Fruit fly (Drosophila melanogaster) whole organism, embryonic: ENCODE measurements around the gene dah.
A peak's percentile ranks its signal among the peaks of the same experiment; 100 is the strongest.

ENCODE experiments used
- Abd-B ChIP-seq: fragments of 200-800 bp; sonication (Bioruptor generic); optimal IDR thresholded peaks from 2 replicates; lab custom pipeline; 2018; ENCODE audit warnings: missing biosample characterization, mild to moderate bottlenecking, missing genetic modification characterization, moderate library complexity
- Blimp-1 ChIP-seq: fragments of 200-800 bp; sonication (Bioruptor generic); optimal IDR thresholded peaks from 3 replicates; lab custom pipeline; 2018; ENCODE audit warnings: missing biosample characterization, missing genetic modification characterization, mild to moderate bottlenecking, moderate library complexity, missing genetic modification reagents
- CG10147 ChIP-seq: fragments of 200-800 bp; sonication (Bioruptor generic); optimal IDR thresholded peaks from 2 replicates; lab custom pipeline; 2019; ENCODE audit warnings: missing biosample characterization, mild to moderate bottlenecking, missing genetic modification characterization, moderate library complexity
- CG10366 ChIP-seq: fragments of 200-800 bp; sonication (Bioruptor generic); IDR thresholded peaks from 2 replicates; pipeline ENCODE4 v1.3.6; 2022; ENCODE audit warnings: missing biosample characterization, missing genetic modification characterization
- CG11695 ChIP-seq: fragments of 200-800 bp; sonication (Bioruptor generic); IDR thresholded peaks from 3 replicates; pipeline ENCODE4 v1.3.6; 2022; ENCODE audit warnings: missing biosample characterization, missing genetic modification characterization
- CG12391 ChIP-seq: fragments of 200-800 bp; sonication (Bioruptor generic); optimal IDR thresholded peaks from 3 replicates; lab custom pipeline; 2018; ENCODE audit warnings: missing biosample characterization, mild to moderate bottlenecking, missing genetic modification characterization, moderate library complexity
- CG13424 ChIP-seq: fragments of 200-800 bp; sonication (Bioruptor generic); optimal IDR thresholded peaks from 2 replicates; lab custom pipeline; 2019; ENCODE audit warnings: missing biosample characterization, mild to moderate bottlenecking, missing genetic modification characterization, moderate library complexity
- CG14014 ChIP-seq: fragments of 200-800 bp; sonication (Bioruptor generic); IDR thresholded peaks from 2 replicates; pipeline ENCODE4 v1.3.6; 2022; ENCODE audit warnings: missing biosample characterization, missing genetic modification characterization
- CG14441 ChIP-seq: fragments of 200-800 bp; sonication (Bioruptor generic); IDR thresholded peaks from 2 replicates; pipeline ENCODE4 v1.3.6; 2022; ENCODE audit warnings: missing biosample characterization, missing genetic modification characterization
- CG17359 ChIP-seq: fragments of 200-800 bp; sonication (Bioruptor generic); optimal IDR thresholded peaks from 3 replicates; lab custom pipeline; 2018; ENCODE audit warnings: missing biosample characterization, mild to moderate bottlenecking, missing genetic modification characterization, moderate library complexity
- CG2202 ChIP-seq: fragments of 200-800 bp; sonication (Bioruptor generic); optimal IDR thresholded peaks from 2 replicates; lab custom pipeline; 2018; ENCODE audit warnings: missing biosample characterization, mild to moderate bottlenecking, missing genetic modification characterization
- CG3065 ChIP-seq: fragments of 200-800 bp; sonication (Bioruptor generic); optimal IDR thresholded peaks from 2 replicates; lab custom pipeline; 2016; ENCODE audit warnings: missing biosample characterization, missing genetic modification characterization
- CG3163 ChIP-seq: fragments of 200-800 bp; sonication (Bioruptor generic); optimal IDR thresholded peaks from 3 replicates; lab custom pipeline; 2016; ENCODE audit warnings: missing biosample characterization, missing genetic modification characterization
- CG32772 ChIP-seq: fragments of 200-800 bp; sonication (Bioruptor generic); IDR thresholded peaks from 2 replicates; pipeline ENCODE4 v1.3.6; 2022; ENCODE audit warnings: missing biosample characterization, missing genetic modification characterization
- CG5180 ChIP-seq: fragments of 200-800 bp; sonication (Bioruptor generic); optimal IDR thresholded peaks from 3 replicates; lab custom pipeline; 2017; ENCODE audit warnings: missing biosample characterization, missing genetic modification characterization, mild to moderate bottlenecking, moderate library complexity, missing genetic modification reagents
- CG7357 ChIP-seq: fragments of 200-800 bp; sonication (Bioruptor generic); IDR thresholded peaks from 3 replicates; pipeline ENCODE4 v1.3.6; 2022; ENCODE audit warnings: missing biosample characterization, missing genetic modification characterization
- CG9817 ChIP-seq: fragments of 200-800 bp; sonication (Bioruptor generic); optimal IDR thresholded peaks from 2 replicates; lab custom pipeline; 2018; ENCODE audit warnings: missing biosample characterization, mild to moderate bottlenecking, missing genetic modification characterization, moderate library complexity
- D ChIP-seq, 2 experiments: fragments of 200-800 bp in 1 of 2; fragments of >200 bp in 1 of 2; sonication (Bioruptor generic) in 1 of 2; optimal IDR thresholded peaks; 2 replicates in 1 of 2; 3 replicates in 1 of 2; lab custom pipeline; 2017; ENCODE audit warnings: mild to moderate bottlenecking in 1 of 2, missing biosample characterization in 1 of 2, missing genetic modification characterization in 1 of 2, missing genetic modification reagents in 1 of 2
- Drgx ChIP-seq: fragments of 200-800 bp; sonication (Bioruptor generic); IDR thresholded peaks from 2 replicates; pipeline ENCODE4 v1.3.6; 2022; ENCODE audit warnings: missing biosample characterization, missing genetic modification characterization
- Hey ChIP-seq: fragments of 200-800 bp; sonication (Bioruptor generic); optimal IDR thresholded peaks from 3 replicates; lab custom pipeline; 2018; ENCODE audit warnings: missing biosample characterization, mild to moderate bottlenecking, missing genetic modification characterization
- Oli ChIP-seq: fragments of 200-800 bp; sonication (Bioruptor generic); optimal IDR thresholded peaks from 2 replicates; lab custom pipeline; 2018; ENCODE audit warnings: missing biosample characterization, mild to moderate bottlenecking, missing genetic modification characterization, moderate library complexity
- PHDP ChIP-seq: fragments of 200-800 bp; sonication (Bioruptor generic); optimal IDR thresholded peaks from 3 replicates; lab custom pipeline; 2018; ENCODE audit warnings: missing biosample characterization, mild to moderate bottlenecking, missing genetic modification characterization, moderate library complexity
- Ptx1 ChIP-seq: fragments of 200-800 bp; sonication (Bioruptor generic); IDR thresholded peaks from 2 replicates; pipeline ENCODE4 v1.3.6; 2022; ENCODE audit warnings: missing biosample characterization, missing genetic modification characterization
- Sin3A ChIP-seq: fragments of >200 bp; optimal IDR thresholded peaks from 2 replicates; lab custom pipeline; 2018
- Sox102F ChIP-seq: fragments of 200-800 bp; sonication (Bioruptor generic); optimal IDR thresholded peaks from 2 replicates; lab custom pipeline; 2018; ENCODE audit warnings: missing biosample characterization, mild to moderate bottlenecking, missing genetic modification characterization, moderate library complexity
- Sry-δ ChIP-seq: fragments of 200-800 bp; sonication (Bioruptor generic); optimal IDR thresholded peaks from 2 replicates; lab custom pipeline; 2016; ENCODE audit warnings: missing biosample characterization, missing genetic modification characterization
- Ssrp ChIP-seq: fragments of 200-800 bp; sonication (Bioruptor generic); optimal IDR thresholded peaks from 2 replicates; lab custom pipeline; 2018; ENCODE audit warnings: missing biosample characterization, mild to moderate bottlenecking, missing genetic modification characterization, moderate library complexity
- Stat92E ChIP-seq, 3 experiments: fragments of >200 bp in 2 of 3; fragments of 200-800 bp in 1 of 3; sonication (Bioruptor generic) in 1 of 3; optimal IDR thresholded peaks; 2 replicates each; lab custom pipeline; 2017 to 2019; ENCODE audit warnings: missing biosample characterization in 3 of 3, missing genetic modification characterization in 3 of 3, mild to moderate bottlenecking in 1 of 3, moderate library complexity in 1 of 3
- Trl ChIP-seq, 3 experiments: fragments of >200 bp in 2 of 3; fragments of 200-800 bp in 1 of 3; sonication (Bioruptor generic) in 1 of 3; optimal IDR thresholded peaks; 2 replicates in 1 of 3; 3 replicates in 2 of 3; lab custom pipeline; 2016 to 2017; ENCODE audit warnings: missing biosample characterization in 1 of 3, missing genetic modification characterization in 1 of 3
- Xbp1 ChIP-seq: fragments of 200-800 bp; sonication (Bioruptor generic); optimal IDR thresholded peaks from 3 replicates; lab custom pipeline; 2016; ENCODE audit warnings: missing biosample characterization, mild to moderate bottlenecking, missing genetic modification characterization
- bsh ChIP-seq, 2 experiments: fragments of 200-800 bp; sonication (Bioruptor generic); optimal IDR thresholded peaks; 2 replicates each; lab custom pipeline; 2017 to 2018; ENCODE audit warnings: mild to moderate bottlenecking in 2 of 2, missing biosample characterization in 2 of 2, missing genetic modification characterization in 2 of 2, moderate library complexity in 1 of 2
- dmrt99B ChIP-seq: fragments of 200-800 bp; sonication (Bioruptor generic); optimal IDR thresholded peaks from 2 replicates; lab custom pipeline; 2018; ENCODE audit warnings: missing biosample characterization, mild to moderate bottlenecking, missing genetic modification characterization, moderate library complexity
- dysf ChIP-seq: fragments of 200-800 bp; sonication (Bioruptor generic); IDR thresholded peaks from 3 replicates; pipeline ENCODE4 v1.3.6; 2022; ENCODE audit warnings: missing biosample characterization, missing genetic modification characterization
- hb ChIP-seq: fragments of 200-800 bp; sonication (Bioruptor generic); IDR thresholded peaks from 3 replicates; pipeline ENCODE4 v1.3.6; 2022; ENCODE audit warnings: missing biosample characterization, missing genetic modification characterization; ENCODE audit not compliant: partially characterized antibody
- lmd ChIP-seq: fragments of 200-800 bp; sonication (Bioruptor generic); IDR thresholded peaks from 2 replicates; pipeline ENCODE4 v1.3.6; 2022; ENCODE audit warnings: missing biosample characterization, missing genetic modification characterization
- tgo ChIP-seq: fragments of 200-800 bp; sonication (Bioruptor generic); IDR thresholded peaks from 3 replicates; pipeline ENCODE4 v1.3.6; 2022; ENCODE audit warnings: missing biosample characterization, missing genetic modification characterization
- unc-4 ChIP-seq: fragments of 200-800 bp; sonication (Bioruptor generic); IDR thresholded peaks from 2 replicates; pipeline ENCODE4 v1.3.6; 2022; ENCODE audit warnings: missing biosample characterization, missing genetic modification characterization; ENCODE audit not compliant: partially characterized antibody
- usp ChIP-seq: fragments of >200 bp; optimal IDR thresholded peaks from 2 replicates; lab custom pipeline; 2017; ENCODE audit warnings: missing biosample characterization, missing genetic modification characterization
- wor ChIP-seq: fragments of 200-800 bp; sonication (Bioruptor generic); IDR thresholded peaks from 2 replicates; pipeline ENCODE4 v1.3.6; 2022; ENCODE audit warnings: missing biosample characterization, missing genetic modification characterization

The dah gene

dm6 chrX:15312074-15312881, 15.9 kb upstream of the dah start (continued):
- TF ChIP-seq tgo (GFP tag; lab: Robert Waterston, UW): peak; percentile 41; the same call in 1 of the 3 replicates
- TF ChIP-seq D (optimal IDR thresholded peaks at IDR 0.05; lab: Kevin White, UChicago): no peak
- TF ChIP-seq D (GFP tag; optimal IDR thresholded peaks at IDR 0.05; lab: Kevin White, UChicago): peak; percentile 18
- TF ChIP-seq CG32772: peak; percentile 43; the same call in 1 of the 2 replicates
- peak; percentile 12 for TF ChIP-seq CG9817 (tag; lab: Kevin White, UChicago)
- TF ChIP-seq bsh (GFP tag; optimal IDR thresholded peaks at IDR 0.05; lab: Kevin White, UChicago): peak in 1 of 2 experiments; percentile 16
- peak; percentile 38; the same call in 1 of the 2 replicates for TF ChIP-seq wor
- TF ChIP-seq Xbp1 (GFP tag; lab: Kevin White, UChicago): peak; percentile 46
- TF ChIP-seq Ptx1 (GFP tag; lab: Robert Waterston, UW): 0 out of 2 replicates have a peak, but pooled peaks have one; percentile 19
- TF ChIP-seq CG2202 (tag; lab: Kevin White, UChicago): no peak
- 0 out of 3 replicates have a peak, but pooled peaks have one; percentile 21 for TF ChIP-seq dysf (GFP tag; lab: Robert Waterston, UW)
- TF ChIP-seq CG7357: no peak
- TF ChIP-seq CG5180 (GFP tag; lab: Kevin White, UChicago): peak; percentile 10
- TF ChIP-seq CG3065 (GFP tag; lab: Kevin White, UChicago): no peak
- peak; percentile 29 for TF ChIP-seq CG12391 (tag; lab: Kevin White, UChicago)
- 0 out of 2 replicates have a peak, but pooled peaks have one; percentile 19 for TF ChIP-seq CG14014 (GFP tag; lab: Robert Waterston, UW)
- TF ChIP-seq dmrt99B (tag; lab: Kevin White, UChicago): peak; percentile 68
- peak in 1 of 2 experiments; percentile 6 for TF ChIP-seq Trl (optimal IDR thresholded peaks at IDR 0.05; lab: Kevin White, UChicago)
- no peak for TF ChIP-seq Trl (GFP tag; optimal IDR thresholded peaks at IDR 0.05; lab: Kevin White, UChicago)
- TF ChIP-seq CG13424 (tag; lab: Kevin White, UChicago): peak; percentile 31
- TF ChIP-seq PHDP (tag; lab: Kevin White, UChicago): peak; percentile 5
- TF ChIP-seq usp (GFP tag; lab: Kevin White, UChicago): no peak
- TF ChIP-seq Sox102F: peak; percentile 53
- peak in 1 of 3 experiments; percentile 42 for TF ChIP-seq Stat92E (GFP tag; optimal IDR thresholded peaks at IDR 0.05; lab: Kevin White, UChicago)
- peak; percentile 14; the same call in 1 of the 2 replicates for TF ChIP-seq CG10366
- no peak for TF ChIP-seq hb (GFP tag; lab: Robert Waterston, UW)
- TF ChIP-seq Abd-B (GFP tag; lab: Kevin White, UChicago): peak; percentile 18
- peak; percentile 10 for TF ChIP-seq CG10147 (GFP tag; lab: Kevin White, UChicago)
- TF ChIP-seq Sry-δ (GFP tag; lab: Kevin White, UChicago): no peak
- TF ChIP-seq Ssrp (tag; lab: Kevin White, UChicago): peak; percentile 38
- TF ChIP-seq Blimp-1: peak; percentile 3
- TF ChIP-seq CG11695 (GFP tag; lab: Robert Waterston, UW): 0 out of 3 replicates have a peak, but pooled peaks have one; percentile 26
- TF ChIP-seq Drgx: peak; percentile 38
- TF ChIP-seq Hey (tag; lab: Kevin White, UChicago): no peak
- TF ChIP-seq Sin3A (lab: Kevin White, UChicago): no peak
- no peak for TF ChIP-seq unc-4
- TF ChIP-seq CG14441 (GFP tag; lab: Robert Waterston, UW): peak; percentile 50
- TF ChIP-seq CG17359 (tag; lab: Kevin White, UChicago): peak; percentile 30
- peak; percentile 38 for TF ChIP-seq lmd
- TF ChIP-seq CG3163: no peak
- TF ChIP-seq Oli (tag; lab: Kevin White, UChicago): peak; percentile 41
